Worm (Caenorhabditis elegans) whole organism, L2 larva: ENCODE data around the gene lfi-1.

Experiments used
- C34F6.9 ChIP-seq: fragments of 150-350 bp; optimal IDR thresholded peaks from 2 replicates; lab custom pipeline; 2014; ENCODE audit warnings: missing biosample characterization, missing genetic modification characterization
- F13H6.1 ChIP-seq: sonication (generic microtip); optimal IDR thresholded peaks from 2 replicates; lab custom pipeline; 2016; ENCODE audit warnings: missing genetic modification characterization, missing compliant biosample characterization
- R02D3.7 ChIP-seq: fragments of 150-350 bp; optimal IDR thresholded peaks from 2 replicates; lab custom pipeline; 2014; ENCODE audit warnings: missing biosample characterization, missing genetic modification characterization
- Y55F3AM.14 ChIP-seq: fragments of 200-800 bp; sonication (Bioruptor generic); optimal IDR thresholded peaks from 2 replicates; lab custom pipeline; 2018; ENCODE audit warnings: mild to moderate bottlenecking, missing genetic modification characterization, missing compliant biosample characterization
- alr-1 ChIP-seq: fragments of 150-350 bp; optimal IDR thresholded peaks from 2 replicates; lab custom pipeline; 2014; ENCODE audit warnings: missing biosample characterization, missing genetic modification characterization
- ama-1 ChIP-seq: fragments of 150-350 bp; optimal IDR thresholded peaks from 2 replicates; lab custom pipeline; 2018; ENCODE audit warnings: inconsistent platforms
- blmp-1 ChIP-seq: sonication (generic microtip); optimal IDR thresholded peaks from 2 replicates; lab custom pipeline; 2017; ENCODE audit warnings: missing genetic modification characterization, mild to moderate bottlenecking, missing compliant biosample characterization, antibody characterized with exemption, moderate library complexity; ENCODE audit not compliant: insufficient read depth
- ceh-82 ChIP-seq: fragments of 150-350 bp; optimal IDR thresholded peaks from 2 replicates; lab custom pipeline; 2014; ENCODE audit warnings: missing biosample characterization, missing genetic modification characterization
- crh-2 ChIP-seq: sonication (generic microtip); optimal IDR thresholded peaks from 2 replicates; lab custom pipeline; 2017; ENCODE audit warnings: missing biosample characterization, missing genetic modification characterization
- egl-27 ChIP-seq: sonication (generic microtip); optimal IDR thresholded peaks from 3 replicates; lab custom pipeline; 2017; ENCODE audit warnings: missing biosample characterization, missing genetic modification reagents, missing genetic modification characterization
- fos-1 ChIP-seq: fragments of 150-350 bp; optimal IDR thresholded peaks from 2 replicates; lab custom pipeline; 2014; ENCODE audit warnings: missing biosample characterization, missing genetic modification characterization
- lin-11 ChIP-seq: fragments of 150-350 bp; sonication (generic microtip); optimal IDR thresholded peaks from 2 replicates; lab custom pipeline; 2014; ENCODE audit warnings: missing biosample characterization, missing genetic modification characterization, inconsistent platforms, mixed read lengths
- lsy-2 ChIP-seq, 2 experiments: fragments of 150-350 bp in 1 of 2; sonication (generic microtip) in 1 of 2; optimal IDR thresholded peaks; 2 replicates each; lab custom pipeline; 2014 to 2017; ENCODE audit warnings: missing biosample characterization in 2 of 2, missing genetic modification characterization in 2 of 2
- mab-5 ChIP-seq: fragments of 150-350 bp; optimal IDR thresholded peaks from 2 replicates; lab custom pipeline; 2014; ENCODE audit warnings: missing biosample characterization, missing genetic modification characterization
- mbf-1 ChIP-seq: sonication (generic microtip); optimal IDR thresholded peaks from 2 replicates; lab custom pipeline; 2017; ENCODE audit warnings: missing biosample characterization, missing genetic modification characterization
- mdl-1 ChIP-seq, 2 experiments: fragments of 150-350 bp in 1 of 2; sonication (generic microtip) in 1 of 2; optimal IDR thresholded peaks; 2 replicates each; lab custom pipeline; 2017; ENCODE audit warnings: missing biosample characterization in 2 of 2, missing genetic modification characterization in 2 of 2
- nhr-11 ChIP-seq: fragments of 150-350 bp; optimal IDR thresholded peaks from 2 replicates; lab custom pipeline; 2014; ENCODE audit warnings: missing biosample characterization, missing genetic modification characterization
- nhr-12 ChIP-seq: fragments of 150-350 bp; optimal IDR thresholded peaks from 2 replicates; lab custom pipeline; 2014; ENCODE audit warnings: missing biosample characterization, missing genetic modification characterization
- nhr-129 ChIP-seq: fragments of 150-350 bp; optimal IDR thresholded peaks from 2 replicates; lab custom pipeline; 2014; ENCODE audit warnings: missing biosample characterization, missing genetic modification characterization
- nhr-21 ChIP-seq: fragments of 150-350 bp; optimal IDR thresholded peaks from 2 replicates; lab custom pipeline; 2014; ENCODE audit warnings: missing biosample characterization, missing genetic modification characterization
- nhr-23 ChIP-seq: fragments of 150-350 bp; optimal IDR thresholded peaks from 2 replicates; lab custom pipeline; 2014; ENCODE audit warnings: missing biosample characterization, missing genetic modification reagents, missing genetic modification characterization
- nhr-25 ChIP-seq: fragments of 150-350 bp; sonication (generic microtip); optimal IDR thresholded peaks from 3 replicates; lab custom pipeline; 2014; ENCODE audit warnings: missing biosample characterization, missing genetic modification characterization
- nhr-6 ChIP-seq: fragments of 150-350 bp; optimal IDR thresholded peaks from 2 replicates; lab custom pipeline; 2014; ENCODE audit warnings: missing biosample characterization, missing genetic modification characterization
- nhr-77 ChIP-seq: fragments of 150-350 bp; optimal IDR thresholded peaks from 2 replicates; lab custom pipeline; 2014; ENCODE audit warnings: missing biosample characterization, missing genetic modification characterization
- peb-1 ChIP-seq: fragments of 150-350 bp; optimal IDR thresholded peaks from 2 replicates; lab custom pipeline; 2014; ENCODE audit warnings: missing biosample characterization, missing genetic modification characterization
- sem-4 ChIP-seq: fragments of 150-350 bp; optimal IDR thresholded peaks from 2 replicates; lab custom pipeline; 2014; ENCODE audit warnings: missing biosample characterization, missing genetic modification reagents, missing genetic modification characterization
- skn-1 ChIP-seq: sonication (generic microtip); optimal IDR thresholded peaks from 2 replicates; lab custom pipeline; 2017; ENCODE audit warnings: missing biosample characterization, missing genetic modification characterization
- sma-3 ChIP-seq: sonication (generic microtip); optimal IDR thresholded peaks from 2 replicates; lab custom pipeline; 2016; ENCODE audit warnings: missing genetic modification reagents, missing genetic modification characterization, missing compliant biosample characterization
- sma-9 ChIP-seq, 2 experiments: fragments of 150-350 bp in 1 of 2; sonication (generic microtip) in 1 of 2; optimal IDR thresholded peaks; 2 replicates each; lab custom pipeline; 2014 to 2016; ENCODE audit warnings: missing genetic modification characterization in 2 of 2, mild to moderate bottlenecking in 1 of 2, missing biosample characterization in 1 of 2, missing compliant biosample characterization in 1 of 2, missing genetic modification reagents in 1 of 2, moderate library complexity in 1 of 2
- snpc-4 ChIP-seq: fragments of 150-350 bp; optimal IDR thresholded peaks from 2 replicates; lab custom pipeline; 2014; ENCODE audit warnings: missing biosample characterization, missing genetic modification characterization
- unc-55 ChIP-seq: fragments of 150-350 bp; sonication (generic microtip); optimal IDR thresholded peaks from 3 replicates; lab custom pipeline; 2014; ENCODE audit warnings: missing biosample characterization, missing genetic modification reagents, missing genetic modification characterization
- zag-1 ChIP-seq: fragments of 150-350 bp; optimal IDR thresholded peaks from 2 replicates; lab custom pipeline; 2014; ENCODE audit warnings: missing biosample characterization, missing genetic modification characterization
- ztf-4 ChIP-seq: fragments of 150-350 bp; optimal IDR thresholded peaks from 2 replicates; lab custom pipeline; 2014; ENCODE audit warnings: missing biosample characterization, missing genetic modification characterization

lfi-1 gene

DNA sequence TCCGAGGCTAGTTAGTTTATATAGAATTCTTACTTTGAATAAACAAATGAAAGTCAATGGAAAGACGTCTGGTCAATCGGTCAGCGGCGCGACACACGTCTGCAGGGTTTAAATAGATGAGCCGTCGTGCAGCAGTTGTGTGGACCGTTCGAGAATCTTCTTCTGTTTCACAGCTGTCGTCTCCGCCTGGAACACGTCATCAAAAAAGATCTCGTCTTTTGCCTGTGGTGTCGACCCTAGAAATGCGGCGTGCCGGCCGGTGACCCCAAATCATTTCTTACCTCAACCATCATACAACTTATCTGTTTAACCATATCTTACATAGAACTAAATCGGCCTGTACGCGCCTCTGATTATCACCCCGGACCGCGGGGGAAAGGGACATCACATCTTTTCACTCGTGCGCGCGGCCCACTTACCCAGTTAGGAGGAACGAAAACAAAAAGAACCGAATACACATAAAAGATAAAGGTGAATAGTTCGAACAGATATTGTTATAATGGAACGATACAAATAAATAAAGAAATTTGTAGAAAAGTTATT is 4.5 kb upstream of the lfi-1 start:
- TF ChIP-seq fos-1 (no peak), lin-11 (tag; lab: Kevin White, UChicago) (no peak), F13H6.1 (tag; lab: Kevin White, UChicago) (peak; percentile 33), sma-9 (GFP tag; optimal IDR thresholded peaks at IDR 0.05; lab: Kevin White, UChicago) (peak; percentile 40), sma-9 (tag; optimal IDR thresholded peaks at IDR 0.05; lab: Kevin White, UChicago) (no peak), nhr-12 (tag; lab: Kevin White, UChicago) (no peak), nhr-21 (tag; lab: Kevin White, UChicago) (peak; percentile 9), blmp-1 (tag; lab: Kevin White, UChicago) (peak; percentile 15), sma-3 (GFP tag; lab: Kevin White, UChicago) (peak; percentile 28), ama-1 (lab: Kevin White, UChicago) (no peak), nhr-25 (tag; lab: Kevin White, UChicago) (no peak)

DNA sequence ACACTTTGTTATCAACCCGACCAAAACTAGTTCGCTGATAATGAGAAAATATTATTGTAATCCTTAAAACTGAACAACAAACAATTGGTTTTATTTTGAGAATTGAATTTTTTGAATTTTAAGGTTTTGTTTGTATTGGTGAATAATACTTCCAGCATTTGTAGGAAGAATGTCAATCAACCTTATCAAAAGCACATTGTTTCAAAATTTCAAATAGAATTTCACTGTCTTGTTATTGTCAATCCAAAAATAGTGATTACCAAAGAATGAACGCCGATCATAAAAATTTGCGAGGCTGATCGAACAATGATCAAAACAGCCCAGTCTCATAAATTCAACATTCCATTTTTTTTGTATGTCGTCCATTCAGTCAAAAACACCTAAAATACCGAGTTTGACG is 2.1 kb upstream of the lfi-1 start:
- TF ChIP-seq unc-55 (GFP tag; lab: Kevin White, UChicago) = no peak
- no peak for TF ChIP-seq lsy-2 (tag; optimal IDR thresholded peaks at IDR 0.05; lab: Kevin White, UChicago)
- no peak for TF ChIP-seq sma-9 (GFP tag; optimal IDR thresholded peaks at IDR 0.05; lab: Kevin White, UChicago)
- no peak for TF ChIP-seq sma-9 (tag; optimal IDR thresholded peaks at IDR 0.05; lab: Kevin White, UChicago)
- no peak for TF ChIP-seq mdl-1 (tag; optimal IDR thresholded peaks at IDR 0.05; lab: Kevin White, UChicago)
- TF ChIP-seq R02D3.7 (tag; lab: Kevin White, UChicago) = no peak
- no peak for TF ChIP-seq fos-1
- no peak for TF ChIP-seq mab-5 (tag; lab: Kevin White, UChicago)
- TF ChIP-seq peb-1 (tag; lab: Kevin White, UChicago) = no peak
- TF ChIP-seq crh-2 = no peak
- no peak for TF ChIP-seq egl-27 (tag; lab: Kevin White, UChicago)

DNA sequence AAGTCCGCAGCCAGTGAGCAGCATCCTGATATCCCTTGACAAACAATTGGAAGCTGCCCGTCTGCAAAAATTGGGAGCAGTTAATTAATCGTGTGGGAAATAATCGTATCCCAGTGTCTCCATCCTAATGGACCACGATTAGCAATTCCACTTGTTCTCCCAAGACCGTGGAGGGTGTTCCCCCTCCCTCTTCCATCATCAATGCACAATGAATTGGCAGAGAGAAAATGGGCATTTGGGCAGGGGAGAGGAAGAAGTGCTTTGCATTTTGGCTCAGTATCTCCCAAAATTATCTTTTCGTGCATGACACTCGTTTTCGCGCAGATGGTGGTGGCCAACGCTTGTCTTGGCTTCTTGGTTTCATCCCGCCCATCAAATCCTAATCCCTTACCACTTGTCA is 1.5 kb downstream of the lfi-1 start:
- TF ChIP-seq nhr-77 (tag; lab: Kevin White, UChicago) = no peak
- no peak for TF ChIP-seq mbf-1

DNA sequence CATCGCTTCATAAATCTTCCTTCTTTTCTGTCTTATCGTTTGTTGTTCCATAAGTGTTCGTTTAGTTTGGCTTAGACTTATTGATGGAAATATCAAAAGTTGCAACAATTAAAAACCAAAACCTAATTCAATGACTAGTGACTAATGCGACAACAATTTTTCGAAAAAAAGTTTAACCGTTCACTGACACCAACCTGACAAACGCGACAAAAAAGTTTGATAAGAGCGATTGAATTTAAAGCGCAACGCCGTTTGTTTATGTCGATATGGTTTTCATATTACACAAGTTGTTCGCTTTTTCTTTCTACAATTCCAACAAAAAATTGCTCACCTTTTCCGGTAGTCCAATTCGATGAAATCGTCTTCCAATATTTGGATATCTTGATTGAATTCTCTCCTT is 2.4 kb downstream of the lfi-1 start:
- TF ChIP-seq ama-1 (lab: Kevin White, UChicago) (no peak), fos-1 (peak; percentile 74)
- TF ChIP-seq, all 48 proteins: peak for 1

DNA sequence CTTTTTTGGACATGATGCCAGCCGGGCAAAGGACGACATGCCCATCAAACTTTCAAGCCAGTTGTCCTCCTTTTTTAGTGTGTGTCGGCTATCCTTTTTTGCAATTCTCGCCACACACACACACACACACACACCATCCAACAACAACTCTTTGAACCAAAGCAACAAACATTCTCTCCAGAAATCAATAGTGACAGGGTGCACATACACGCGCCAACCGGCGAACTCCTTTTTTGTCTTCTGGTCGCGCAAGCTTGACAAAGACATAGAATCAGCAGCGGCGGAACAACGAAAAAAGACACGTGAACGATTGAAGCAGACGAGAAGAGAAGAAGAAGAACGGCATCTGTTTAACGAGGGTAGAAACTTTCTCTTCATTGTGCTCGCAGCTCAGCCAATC is 4.4 kb downstream of the lfi-1 start:
- TF ChIP-seq fos-1 (no peak), mdl-1 (tag; optimal IDR thresholded peaks at IDR 0.05; lab: Kevin White, UChicago) (peak in 1 of 2 experiments; percentile 8), unc-55 (GFP tag; lab: Kevin White, UChicago) (peak; percentile 23), nhr-129 (tag; lab: Kevin White, UChicago) (peak; percentile 14)

DNA sequence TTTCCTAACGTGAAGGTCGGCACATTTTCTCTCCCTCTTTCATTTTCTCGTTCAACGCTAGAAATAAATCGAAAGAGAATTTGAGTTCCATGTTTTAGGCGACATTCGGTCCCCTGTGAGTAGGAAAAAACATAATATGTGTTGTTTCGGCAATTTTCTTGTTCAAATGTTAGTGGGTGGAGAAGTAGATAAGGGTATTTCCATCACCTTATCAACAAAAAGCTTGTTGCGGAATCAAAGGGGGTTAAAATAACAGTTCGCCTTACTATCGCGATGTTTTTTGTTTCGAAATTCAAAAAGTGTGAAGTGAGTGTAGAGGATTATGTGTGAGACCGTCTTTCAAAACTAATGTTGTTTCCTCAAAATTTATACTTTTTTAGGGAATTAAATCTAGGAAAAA is 4.9 kb downstream of the lfi-1 start:
- TF ChIP-seq fos-1 (no peak), alr-1 (tag; lab: Kevin White, UChicago) (no peak), nhr-12 (tag; lab: Kevin White, UChicago) (no peak), crh-2 (no peak), nhr-11 (tag; lab: Kevin White, UChicago) (no peak), mbf-1 (no peak), nhr-23 (no peak)

DNA sequence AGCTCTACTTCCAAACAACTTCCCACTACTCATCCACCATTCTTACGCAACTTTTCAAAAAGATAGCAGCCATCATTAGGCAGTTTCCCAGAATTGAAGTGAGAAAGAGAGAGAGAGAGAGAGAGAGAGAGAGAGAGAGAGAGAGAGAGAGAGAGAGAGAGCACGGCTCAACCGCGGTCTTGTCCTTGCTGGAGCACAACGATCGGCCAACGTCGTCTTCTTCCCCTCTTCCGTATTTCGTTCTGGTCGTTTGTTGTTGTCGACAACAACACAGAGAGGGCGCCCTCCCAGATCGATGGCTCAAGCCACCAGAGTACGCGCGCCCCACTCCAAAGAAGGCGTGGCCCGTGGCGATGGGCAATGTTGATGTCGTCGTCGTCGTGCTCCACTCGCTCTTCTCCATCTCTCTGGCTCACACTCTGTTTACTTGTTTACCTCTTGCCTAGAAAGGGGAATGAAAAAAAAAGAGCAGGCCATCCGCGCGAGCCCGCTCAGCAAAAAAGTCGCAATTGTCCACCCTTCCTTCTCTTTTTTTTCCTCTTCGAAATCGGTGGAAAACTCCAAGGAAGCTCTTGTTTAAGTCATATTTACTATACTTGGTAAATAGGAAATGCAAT is 5.5 kb downstream of the lfi-1 start:
- TF ChIP-seq C34F6.9 (tag; lab: Kevin White, UChicago) (peak; percentile 47), snpc-4 (no peak), nhr-6 (tag; lab: Kevin White, UChicago) (peak; percentile 39), sem-4 (tag; lab: Kevin White, UChicago) (peak; percentile 55), nhr-129 (tag; lab: Kevin White, UChicago) (peak; percentile 60), nhr-23 (no peak), skn-1 (no peak), zag-1 (peak; percentile 88), F13H6.1 (tag; lab: Kevin White, UChicago) (peak; percentile 35), lsy-2 (tag; optimal IDR thresholded peaks at IDR 0.05; lab: Kevin White, UChicago) (peak in 1 of 2 experiments; percentile 58), ceh-82 (tag; lab: Kevin White, UChicago) (no peak), sma-9 (GFP tag; optimal IDR thresholded peaks at IDR 0.05; lab: Kevin White, UChicago) (peak; percentile 65), sma-9 (tag; optimal IDR thresholded peaks at IDR 0.05; lab: Kevin White, UChicago) (no peak), Y55F3AM.14 (peak; percentile 57), crh-2 (peak; percentile 49), mab-5 (tag; lab: Kevin White, UChicago) (peak; percentile 41), unc-55 (GFP tag; lab: Kevin White, UChicago) (peak; percentile 57), lin-11 (tag; lab: Kevin White, UChicago) (peak; percentile 46), mdl-1 (tag; optimal IDR thresholded peaks at IDR 0.05; lab: Kevin White, UChicago) (peak; percentile 37 to 38), ztf-4 (tag; lab: Kevin White, UChicago) (no peak)
